Fruit fly (Drosophila melanogaster) whole organism, embryonic: ENCODE measurements around the gene MSAmiP.
A peak's percentile ranks its signal among the peaks of the same experiment; 100 is the strongest.

Experiments used
- CG11456 ChIP-seq: fragments of 200-800 bp; sonication (Bioruptor generic); IDR thresholded peaks from 3 replicates; pipeline ENCODE4 v1.3.6; 2022; ENCODE audit warnings: missing biosample characterization, missing genetic modification characterization
- CG13775 ChIP-seq: fragments of 200-800 bp; sonication (Bioruptor generic); optimal IDR thresholded peaks from 3 replicates; lab custom pipeline; 2017; ENCODE audit warnings: missing biosample characterization, mild to moderate bottlenecking, missing genetic modification characterization
- CG13894 ChIP-seq: fragments of 200-800 bp; sonication (Bioruptor generic); optimal IDR thresholded peaks from 3 replicates; lab custom pipeline; 2018; ENCODE audit warnings: missing biosample characterization, mild to moderate bottlenecking, missing genetic modification characterization, moderate library complexity
- CG14050 ChIP-seq: fragments of 200-800 bp; sonication (Bioruptor generic); IDR thresholded peaks from 3 replicates; pipeline ENCODE4 v1.3.6; 2022; ENCODE audit warnings: missing biosample characterization, missing genetic modification characterization
- CG1792 ChIP-seq: fragments of 200-800 bp; sonication (Bioruptor generic); optimal IDR thresholded peaks from 2 replicates; lab custom pipeline; 2016; ENCODE audit warnings: missing biosample characterization, missing genetic modification characterization
- CG18262 ChIP-seq: fragments of 200-800 bp; optimal IDR thresholded peaks from 3 replicates; lab custom pipeline; 2019; ENCODE audit warnings: missing biosample characterization, mild to moderate bottlenecking, missing genetic modification characterization, moderate library complexity
- CG3281 ChIP-seq: fragments of 200-800 bp; sonication (Bioruptor generic); optimal IDR thresholded peaks from 3 replicates; lab custom pipeline; 2017; ENCODE audit warnings: missing biosample characterization, mild to moderate bottlenecking, missing genetic modification characterization
- CG34224 ChIP-seq: fragments of 200-800 bp; sonication (Bioruptor generic); IDR thresholded peaks from 3 replicates; pipeline ENCODE4 v1.3.6; 2022; ENCODE audit warnings: missing biosample characterization, missing genetic modification characterization; ENCODE audit not compliant: partially characterized antibody
- CG4424 ChIP-seq: fragments of 200-800 bp; sonication (Bioruptor generic); optimal IDR thresholded peaks from 3 replicates; lab custom pipeline; 2016; ENCODE audit warnings: missing biosample characterization, missing genetic modification characterization
- CG5245 ChIP-seq: fragments of 200-800 bp; sonication (Bioruptor generic); optimal IDR thresholded peaks from 3 replicates; lab custom pipeline; 2016; ENCODE audit warnings: missing biosample characterization, missing genetic modification characterization
- CG5953 ChIP-seq: fragments of 200-800 bp; sonication (Bioruptor generic); IDR thresholded peaks from 2 replicates; pipeline ENCODE4 v1.3.6; 2022; ENCODE audit warnings: missing biosample characterization, missing genetic modification characterization
- CG6272 ChIP-seq: fragments of 200-800 bp; sonication (Bioruptor generic); IDR thresholded peaks from 2 replicates; pipeline ENCODE4 v1.3.6; 2022; ENCODE audit warnings: missing biosample characterization, missing genetic modification characterization
- CG6654 ChIP-seq: fragments of 200-800 bp; sonication (Bioruptor generic); optimal IDR thresholded peaks from 2 replicates; lab custom pipeline; 2017; ENCODE audit warnings: missing biosample characterization, mild to moderate bottlenecking, missing genetic modification characterization
- Deaf1 ChIP-seq: fragments of 200-800 bp; optimal IDR thresholded peaks from 3 replicates; lab custom pipeline; 2019; ENCODE audit warnings: missing biosample characterization, mild to moderate bottlenecking, missing genetic modification characterization, moderate library complexity
- Ets65A ChIP-seq: fragments of 200-800 bp; sonication (Bioruptor generic); peaks from one replicate; lab custom pipeline; 2016; ENCODE audit warnings: missing biosample characterization, missing genetic modification characterization
- HLH4C ChIP-seq: fragments of 200-800 bp; sonication (Bioruptor generic); IDR thresholded peaks from 3 replicates; pipeline ENCODE4 v1.3.6; 2022; ENCODE audit warnings: missing biosample characterization, missing genetic modification characterization; ENCODE audit not compliant: partially characterized antibody
- NC2β ChIP-seq: fragments of 200-800 bp; sonication (Bioruptor generic); optimal IDR thresholded peaks from 2 replicates; lab custom pipeline; 2016; ENCODE audit warnings: missing biosample characterization, missing genetic modification characterization
- NFAT ChIP-seq: fragments of 200-800 bp; sonication (Bioruptor generic); IDR thresholded peaks from 2 replicates; pipeline ENCODE4 v1.3.6; 2022; ENCODE audit warnings: missing biosample characterization, missing genetic modification characterization
- Pdp1 ChIP-seq, 2 experiments: fragments of 200-800 bp; sonication (Bioruptor generic); optimal IDR thresholded peaks; 3 replicates each; lab custom pipeline; 2016; ENCODE audit warnings: missing biosample characterization in 2 of 2, missing genetic modification characterization in 2 of 2, mild to moderate bottlenecking in 1 of 2, moderate library complexity in 1 of 2
- Spps ChIP-seq: fragments of 200-800 bp; sonication (Bioruptor generic); optimal IDR thresholded peaks from 2 replicates; lab custom pipeline; 2018; ENCODE audit warnings: missing biosample characterization, mild to moderate bottlenecking, missing genetic modification characterization
- abd-A ChIP-seq: fragments of 200-800 bp; sonication (Bioruptor generic); optimal IDR thresholded peaks from 3 replicates; lab custom pipeline; 2019; ENCODE audit warnings: missing biosample characterization, mild to moderate bottlenecking, missing genetic modification characterization, moderate library complexity
- ac ChIP-seq: fragments of 200-800 bp; sonication (Bioruptor generic); optimal IDR thresholded peaks from 3 replicates; lab custom pipeline; 2017; ENCODE audit warnings: missing biosample characterization, mild to moderate bottlenecking, missing genetic modification characterization
- amos ChIP-seq: fragments of 200-800 bp; sonication (Bioruptor generic); IDR thresholded peaks from 2 replicates; pipeline ENCODE4 v1.3.6; 2022; ENCODE audit warnings: missing biosample characterization, missing genetic modification characterization; ENCODE audit not compliant: partially characterized antibody
- ash1 ChIP-seq: fragments of 200-800 bp; sonication (Bioruptor generic); optimal IDR thresholded peaks from 2 replicates; lab custom pipeline; 2018; ENCODE audit warnings: missing biosample characterization, mild to moderate bottlenecking, missing genetic modification characterization
- ci ChIP-seq: fragments of 200-800 bp; sonication (Bioruptor generic); IDR thresholded peaks from 3 replicates; pipeline ENCODE4 v1.3.6; 2022; ENCODE audit warnings: missing biosample characterization, missing genetic modification characterization
- fd64A ChIP-seq: fragments of 200-800 bp; sonication (Bioruptor generic); optimal IDR thresholded peaks from 3 replicates; lab custom pipeline; 2018; ENCODE audit warnings: missing biosample characterization, mild to moderate bottlenecking, missing genetic modification characterization
- gfzf ChIP-seq: fragments of 200-800 bp; sonication (Bioruptor generic); optimal IDR thresholded peaks from 2 replicates; lab custom pipeline; 2016; ENCODE audit warnings: missing biosample characterization, mild to moderate bottlenecking, missing genetic modification characterization, moderate library complexity
- grau ChIP-seq: fragments of 200-800 bp; optimal IDR thresholded peaks from 3 replicates; lab custom pipeline; 2019; ENCODE audit warnings: missing biosample characterization, mild to moderate bottlenecking, missing genetic modification characterization, moderate library complexity
- gt ChIP-seq: fragments of 200-800 bp; sonication (Bioruptor generic); IDR thresholded peaks from 2 replicates; pipeline ENCODE4 v1.3.6; 2022; ENCODE audit warnings: missing biosample characterization, missing genetic modification characterization
- mam ChIP-seq: fragments of 200-800 bp; sonication (Bioruptor generic); optimal IDR thresholded peaks from 3 replicates; lab custom pipeline; 2016; ENCODE audit warnings: missing biosample characterization, missing genetic modification characterization
- odd ChIP-seq: fragments of 200-800 bp; sonication (Bioruptor generic); optimal IDR thresholded peaks from 2 replicates; lab custom pipeline; 2017; ENCODE audit warnings: missing biosample characterization, mild to moderate bottlenecking, missing genetic modification characterization
- peb ChIP-seq: fragments of 200-800 bp; sonication (Bioruptor generic); IDR thresholded peaks from 2 replicates; pipeline ENCODE4 v1.3.6; 2022; ENCODE audit warnings: missing biosample characterization, missing genetic modification characterization
- pfk ChIP-seq: fragments of 200-800 bp; sonication (Bioruptor generic); optimal IDR thresholded peaks from 2 replicates; lab custom pipeline; 2018; ENCODE audit warnings: missing biosample characterization, mild to moderate bottlenecking, missing genetic modification characterization, moderate library complexity
- rib ChIP-seq: fragments of 200-800 bp; sonication (Bioruptor generic); IDR thresholded peaks from 2 replicates; pipeline ENCODE4 v1.3.6; 2022; ENCODE audit warnings: missing biosample characterization, missing genetic modification characterization
- row ChIP-seq: fragments of 200-800 bp; sonication (Bioruptor generic); IDR thresholded peaks from 3 replicates; pipeline ENCODE4 v1.3.6; 2022; ENCODE audit warnings: missing biosample characterization, missing genetic modification characterization
- sc ChIP-seq, 3 experiments: fragments of >200 bp in 2 of 3; fragments of 200-800 bp in 1 of 3; sonication (Bioruptor generic) in 1 of 3; optimal IDR thresholded peaks; 2 replicates in 2 of 3; 3 replicates in 1 of 3; lab custom pipeline; 2017; ENCODE audit warnings: mild to moderate bottlenecking in 1 of 3, missing biosample characterization in 1 of 3, missing genetic modification characterization in 1 of 3, missing genetic modification reagents in 1 of 3
- schlank ChIP-seq: fragments of 200-800 bp; sonication (Bioruptor generic); optimal IDR thresholded peaks from 2 replicates; lab custom pipeline; 2018; ENCODE audit warnings: missing biosample characterization, mild to moderate bottlenecking, missing genetic modification characterization
- sr ChIP-seq: fragments of 200-800 bp; sonication (Bioruptor generic); IDR thresholded peaks from 3 replicates; pipeline ENCODE4 v1.3.6; 2022; ENCODE audit warnings: missing biosample characterization, missing genetic modification characterization
- zf30C ChIP-seq: fragments of 200-800 bp; sonication (Bioruptor generic); optimal IDR thresholded peaks from 3 replicates; lab custom pipeline; 2018; ENCODE audit warnings: missing biosample characterization, mild to moderate bottlenecking, missing genetic modification characterization

Gene MSAmiP

dm6 chr3R:16792586-16792985 lies 103.5 kb downstream of the MSAmiP start:
- TF ChIP-seq sc (optimal IDR thresholded peaks at IDR 0.05; lab: Kevin White, UChicago) (no peak), sc (GFP tag; optimal IDR thresholded peaks at IDR 0.05; lab: Kevin White, UChicago) (no peak), abd-A (peak; percentile 90), CG14050 (GFP tag; lab: Robert Waterston, UW) (no peak), rib (GFP tag; lab: Robert Waterston, UW) (no peak), Spps (tag; lab: Kevin White, UChicago) (no peak), schlank (no peak), gt (no peak), amos (GFP tag; lab: Robert Waterston, UW) (no peak), HLH4C (GFP tag; lab: Robert Waterston, UW) (0 out of 3 replicates have a peak, but pooled peaks have one; percentile 14), fd64A (GFP tag; lab: Kevin White, UChicago) (no peak), ci (no peak), row (no peak), NFAT (GFP tag; lab: Robert Waterston, UW) (no peak), CG6654 (GFP tag; lab: Kevin White, UChicago) (no peak), CG3281 (no peak)

dm6 chr3R:16791619-16792018 lies 104.5 kb downstream of the MSAmiP start:
- TF ChIP-seq NC2β (GFP tag; lab: Kevin White, UChicago) (no peak), CG6272 (GFP tag; lab: Robert Waterston, UW) (peak; percentile 22; the same call in 1 of the 2 replicates), CG1792 (no peak), sr (GFP tag; lab: Robert Waterston, UW) (0 out of 3 replicates have a peak, but pooled peaks have one; percentile 24), gfzf (GFP tag; lab: Kevin White, UChicago) (no peak), CG18262 (tag; lab: Kevin White, UChicago) (no peak), grau (tag; lab: Kevin White, UChicago) (no peak), CG5245 (GFP tag; lab: Kevin White, UChicago) (no peak), pfk (GFP tag; lab: Kevin White, UChicago) (no peak), Deaf1 (tag; lab: Kevin White, UChicago) (peak; percentile 32), abd-A (peak; percentile 98)

- TF ChIP-seq CG13775 (GFP tag; lab: Kevin White, UChicago) (no peak), ac (no peak), mam (GFP tag; lab: Kevin White, UChicago) (no peak), Pdp1 (GFP tag; optimal IDR thresholded peaks at IDR 0.05; lab: Kevin White, UChicago) (no peak), CG13894 (tag; lab: Kevin White, UChicago) (no peak), ash1 (GFP tag; lab: Kevin White, UChicago) (no peak), zf30C (GFP tag; lab: Kevin White, UChicago) (no peak), peb (no peak), Ets65A (no peak), CG34224 (no peak), CG4424 (GFP tag; lab: Kevin White, UChicago) (no peak), odd (no peak)
- TF ChIP-seq, all 482 proteins: peak for 0
These were observed 108.1 kb downstream of the MSAmiP start, which contains the start of gene Glut3 for dm6 chr3R:16788011-16788410. TSS of gene Glut3 (plus strand) at chr3R:16788311.

dm6 chr3R:16787378-16787777 lies 108.7 kb downstream of the MSAmiP start:
- TF ChIP-seq CG13894 (tag; lab: Kevin White, UChicago) (peak; percentile 12), abd-A (peak; percentile 91), Ets65A (peak; percentile 48), fd64A (GFP tag; lab: Kevin White, UChicago) (no peak), CG5953 (no peak), CG11456 (GFP tag; lab: Robert Waterston, UW) (0 out of 3 replicates have a peak, but pooled peaks have one; percentile 24)
